Worm (Caenorhabditis elegans) whole organism, young adult: ENCODE measurements around the gene srbc-59.

Experiments
- B0019.2 ChIP-seq: fragments of 200-800 bp; sonication (Bioruptor generic); conservative IDR thresholded peaks from 2 replicates; pipeline ENCODE4 v1.3.6; 2022; ENCODE audit warnings: missing genetic modification reagents, missing genetic modification characterization, missing compliant biosample characterization
- B0035.1 ChIP-seq: sonication (generic microtip); optimal IDR thresholded peaks from 2 replicates; lab custom pipeline; 2016; ENCODE audit warnings: missing genetic modification characterization, mild to moderate bottlenecking, missing compliant biosample characterization, missing genotype, missing genetic modification reagents
- B0336.3 ChIP-seq: fragments of 200-800 bp; sonication (Bioruptor generic); IDR thresholded peaks from 2 replicates; pipeline ENCODE4 v1.3.6; 2022; ENCODE audit warnings: missing genetic modification characterization, missing compliant biosample characterization
- C17E4.6 ChIP-seq: fragments of 200-800 bp; sonication (Bioruptor generic); IDR thresholded peaks from 2 replicates; pipeline ENCODE4 v1.3.6; 2022; ENCODE audit warnings: missing genetic modification reagents, missing genetic modification characterization, missing compliant biosample characterization
- F23B12.7 ChIP-seq: sonication (generic microtip); optimal IDR thresholded peaks from 2 replicates; lab custom pipeline; 2017; ENCODE audit warnings: missing genetic modification characterization, mild to moderate bottlenecking, missing compliant biosample characterization, antibody characterized with exemption, moderate library complexity; ENCODE audit not compliant: insufficient read depth
- F37B4.10 ChIP-seq: fragments of 200-800 bp; sonication (Bioruptor generic); IDR thresholded peaks from 2 replicates; pipeline ENCODE4 v1.3.6; 2022; ENCODE audit warnings: missing genetic modification characterization, missing compliant biosample characterization
- F39B2.1 ChIP-seq: fragments of 200-800 bp; sonication (Bioruptor generic); IDR thresholded peaks from 2 replicates; pipeline ENCODE4 v1.3.6; 2022; ENCODE audit warnings: missing genetic modification reagents, missing genetic modification characterization, missing compliant biosample characterization
- K12H6.12 ChIP-seq: fragments of 200-800 bp; sonication (Bioruptor generic); optimal IDR thresholded peaks from 2 replicates; lab custom pipeline; 2018; ENCODE audit warnings: mild to moderate bottlenecking, missing genetic modification characterization, missing compliant biosample characterization
- T07F8.4 ChIP-seq: sonication (generic microtip); optimal IDR thresholded peaks from 2 replicates; lab custom pipeline; 2016; ENCODE audit warnings: mild to moderate bottlenecking, missing genetic modification characterization, moderate library complexity, missing compliant biosample characterization
- Y67H2A.10 ChIP-seq: fragments of 200-800 bp; sonication (Bioruptor generic); conservative IDR thresholded peaks from 2 replicates; pipeline ENCODE4 v1.3.6; 2022; ENCODE audit warnings: missing genetic modification reagents, missing genetic modification characterization, missing compliant biosample characterization
- Y95B8A.8 ChIP-seq: fragments of 200-800 bp; sonication (Bioruptor generic); IDR thresholded peaks from 2 replicates; pipeline ENCODE4 v1.3.6; 2022; ENCODE audit warnings: missing genetic modification reagents, missing genetic modification characterization, missing compliant biosample characterization
- aptf-3 ChIP-seq: fragments of 200-800 bp; sonication (Bioruptor generic); IDR thresholded peaks from 2 replicates; pipeline ENCODE4 v1.3.6; 2022; ENCODE audit warnings: missing genetic modification characterization, missing compliant biosample characterization
- atf-7 ChIP-seq: sonication (generic microtip); optimal IDR thresholded peaks from 2 replicates; lab custom pipeline; 2017; ENCODE audit warnings: mild to moderate bottlenecking, missing genetic modification characterization, missing compliant biosample characterization
- attf-3 ChIP-seq: fragments of 200-800 bp; sonication (Bioruptor generic); conservative IDR thresholded peaks from 2 replicates; pipeline ENCODE4 v1.3.6; 2022; ENCODE audit warnings: missing genetic modification reagents, missing genetic modification characterization, missing compliant biosample characterization
- attf-5 ChIP-seq: fragments of 200-800 bp; sonication (Bioruptor generic); optimal IDR thresholded peaks from 2 replicates; lab custom pipeline; 2018; ENCODE audit warnings: mild to moderate bottlenecking, missing genetic modification characterization, missing compliant biosample characterization
- bed-2 ChIP-seq: fragments of 200-800 bp; sonication (Bioruptor generic); IDR thresholded peaks from 2 replicates; pipeline ENCODE4 v1.3.6; 2022; ENCODE audit warnings: missing genetic modification reagents, missing genetic modification characterization, missing compliant biosample characterization
- cebp-1 ChIP-seq, 2 experiments: fragments of 200-800 bp in 1 of 2; sonication (Bioruptor generic) in 1 of 2; sonication (generic microtip) in 1 of 2; IDR thresholded peaks in 1 of 2; optimal IDR thresholded peaks in 1 of 2; 2 replicates each; pipeline versions ENCODE4 v1.3.6 to Lab custom; 2017 to 2022; ENCODE audit warnings: missing compliant biosample characterization in 2 of 2, missing genetic modification characterization in 2 of 2, mild to moderate bottlenecking in 1 of 2, missing genetic modification reagents in 1 of 2, moderate library complexity in 1 of 2
- chd-7 ChIP-seq: sonication (generic microtip); optimal IDR thresholded peaks from 2 replicates; lab custom pipeline; 2016; ENCODE audit warnings: mild to moderate bottlenecking, missing genetic modification characterization, moderate library complexity, missing compliant biosample characterization
- gei-17 ChIP-seq: fragments of 200-800 bp; sonication (Bioruptor generic); optimal IDR thresholded peaks from 2 replicates; lab custom pipeline; 2018; ENCODE audit warnings: mild to moderate bottlenecking, missing genetic modification characterization, missing compliant biosample characterization
- hsf-1 ChIP-seq: fragments of 200-800 bp; sonication (Bioruptor generic); IDR thresholded peaks from 2 replicates; pipeline ENCODE4 v1.3.6; 2022; ENCODE audit warnings: missing genetic modification reagents, missing genetic modification characterization, missing compliant biosample characterization
- let-607 ChIP-seq, 2 experiments: fragments of 200-800 bp in 1 of 2; sonication (Bioruptor generic) in 1 of 2; sonication (generic microtip) in 1 of 2; optimal IDR thresholded peaks; 2 replicates each; lab custom pipeline; 2016 to 2018; ENCODE audit warnings: mild to moderate bottlenecking in 2 of 2, missing compliant biosample characterization in 2 of 2, missing genetic modification characterization in 2 of 2, moderate library complexity in 2 of 2, missing genotype in 1 of 2
- lin-54 ChIP-seq: fragments of 200-800 bp; sonication (Bioruptor generic); optimal IDR thresholded peaks from 2 replicates; lab custom pipeline; 2018; ENCODE audit warnings: mild to moderate bottlenecking, missing genetic modification characterization, missing compliant biosample characterization
- lsl-1 ChIP-seq: fragments of 200-800 bp; sonication (Bioruptor generic); optimal IDR thresholded peaks from 2 replicates; lab custom pipeline; 2018; ENCODE audit warnings: mild to moderate bottlenecking, missing genetic modification characterization, moderate library complexity, missing compliant biosample characterization
- mcd-1 ChIP-seq: fragments of 200-800 bp; sonication (Bioruptor generic); IDR thresholded peaks from 2 replicates; pipeline ENCODE4 v1.3.6; 2022; ENCODE audit warnings: missing genetic modification reagents, missing genetic modification characterization, missing compliant biosample characterization
- mel-28 ChIP-seq: sonication (generic microtip); optimal IDR thresholded peaks from 2 replicates; lab custom pipeline; 2016; ENCODE audit warnings: borderline replicate concordance, mild to moderate bottlenecking, missing genetic modification characterization, missing compliant biosample characterization
- nfya-1 ChIP-seq: sonication (generic microtip); optimal IDR thresholded peaks from 2 replicates; lab custom pipeline; 2017; ENCODE audit warnings: antibody characterized with exemption, missing compliant biosample characterization, missing genetic modification characterization, borderline replicate concordance; ENCODE audit not compliant: insufficient read depth
- nhr-80 ChIP-seq: sonication (generic microtip); optimal IDR thresholded peaks from 2 replicates; lab custom pipeline; 2016; ENCODE audit warnings: missing genetic modification characterization, missing compliant biosample characterization
- sdz-38 ChIP-seq: sonication (generic microtip); optimal IDR thresholded peaks from 2 replicates; lab custom pipeline; 2016; ENCODE audit warnings: missing genotype, missing genetic modification characterization, missing compliant biosample characterization
- snpc-3.4 ChIP-seq: sonication (generic microtip); optimal IDR thresholded peaks from 2 replicates; lab custom pipeline; 2017; ENCODE audit warnings: missing genetic modification characterization, mild to moderate bottlenecking, missing compliant biosample characterization, antibody characterized with exemption, moderate library complexity, missing genotype, missing genetic modification reagents
- snpc-4 ChIP-seq, 5 experiments: fragments of 150-350 bp in 1 of 5; sonication (generic microtip) in 4 of 5; optimal IDR thresholded peaks; 2 replicates each; lab custom pipeline; 2014 to 2018; ENCODE audit warnings: missing genetic modification characterization in 5 of 5, missing biosample characterization in 3 of 5, antibody characterized with exemption in 2 of 5, mild to moderate bottlenecking in 2 of 5, missing compliant biosample characterization in 2 of 5, missing genotype in 2 of 5, moderate library complexity in 2 of 5, missing genetic modification reagents in 1 of 5
- ztf-18 ChIP-seq: sonication (generic microtip); optimal IDR thresholded peaks from 2 replicates; lab custom pipeline; 2016; ENCODE audit warnings: missing genotype, mild to moderate bottlenecking, missing genetic modification characterization, missing compliant biosample characterization
- ztf-6 ChIP-seq: fragments of 200-800 bp; sonication (Bioruptor generic); IDR thresholded peaks from 2 replicates; pipeline ENCODE4 v1.3.6; 2022; ENCODE audit warnings: missing genetic modification reagents, missing genetic modification characterization, missing compliant biosample characterization

Gene srbc-59

ce11 chrV:731330-731729, 47.1 kb upstream of the srbc-59 start (continued):
- TF ChIP-seq aptf-3 (GFP tag; lab: Robert Waterston, UW) (no peak), nhr-80 (tag; lab: Kevin White, UChicago) (peak; percentile 97), F23B12.7 (no peak), B0336.3 (GFP tag; lab: Robert Waterston, UW) (peak; percentile 96)

ce11 chrV:736171-736570, 42.3 kb upstream of the srbc-59 start, which contains the start of gene srj-25:
Gene srj-25, minus strand, starts transcription at chrV:736271.
- TF ChIP-seq Y95B8A.8 (GFP tag; lab: Robert Waterston, UW) (no peak), snpc-4 (GFP tag; optimal IDR thresholded peaks at IDR 0.05; lab: Kevin White, UChicago) (no peak), snpc-4 (tag; optimal IDR thresholded peaks at IDR 0.05; lab: Kevin White, UChicago) (no peak), K12H6.12 (tag; lab: Kevin White, UChicago) (no peak), snpc-3.4 (tag; lab: Kevin White, UChicago) (no peak), T07F8.4 (tag; lab: Kevin White, UChicago) (no peak), attf-5 (GFP tag; lab: Kevin White, UChicago) (no peak), ztf-6 (GFP tag; lab: Robert Waterston, UW) (no peak), lin-54 (GFP tag; lab: Kevin White, UChicago) (no peak)

ce11 chrV:738770-739169, 39.7 kb upstream of the srbc-59 start, which contains the start of gene srj-24:
Gene srj-24, minus strand, starts transcription at chrV:738870.
- TF ChIP-seq F37B4.10 (GFP tag; lab: Robert Waterston, UW), result no peak

ce11 chrV:741820-742219, 36.6 kb upstream of the srbc-59 start, which contains the start of gene C05E4.7:
Gene C05E4.7, plus strand, starts transcription at chrV:742120.
- no peak for TF ChIP-seq gei-17 (GFP tag; lab: Kevin White, UChicago)
- no peak for TF ChIP-seq mcd-1 (GFP tag; lab: Robert Waterston, UW)
- no peak for TF ChIP-seq cebp-1 (GFP tag; IDR thresholded peaks at IDR 0.05; lab: Robert Waterston, UW)
- TF ChIP-seq cebp-1 (tag; optimal IDR thresholded peaks at IDR 0.05; lab: Kevin White, UChicago), result no peak
- TF ChIP-seq chd-7 (tag; lab: Kevin White, UChicago), result no peak
- TF ChIP-seq bed-2 (GFP tag; lab: Robert Waterston, UW), result no peak
- TF ChIP-seq F39B2.1 (GFP tag; lab: Robert Waterston, UW), result no peak
- no peak for TF ChIP-seq sdz-38
- TF ChIP-seq atf-7 (tag; lab: Kevin White, UChicago), result no peak
- TF ChIP-seq nfya-1 (tag; lab: Kevin White, UChicago), result no peak
- TF ChIP-seq B0035.1 (tag; lab: Kevin White, UChicago), result no peak
- TF ChIP-seq Y67H2A.10, result no peak
- TF ChIP-seq attf-3 (GFP tag; lab: Robert Waterston, UW), result no peak
- no peak for TF ChIP-seq ztf-18 (tag; lab: Kevin White, UChicago)
- TF ChIP-seq C17E4.6 (GFP tag; lab: Robert Waterston, UW), result no peak
- TF ChIP-seq snpc-3.4 (tag; lab: Kevin White, UChicago), result no peak
- TF ChIP-seq mel-28, result no peak
- TF ChIP-seq lsl-1 (GFP tag; lab: Kevin White, UChicago), result no peak
- TF ChIP-seq B0019.2, result no peak
- no peak for TF ChIP-seq hsf-1

- TF ChIP-seq let-607 (tag; optimal IDR thresholded peaks at IDR 0.05; lab: Kevin White, UChicago), result no peak
Observed at ce11 chrV:743348-743747, 35.1 kb upstream of the srbc-59 start, which contains the start of gene str-134. Gene str-134, plus strand, starts transcription at chrV:743648.
